Fruit fly (Drosophila melanogaster) whole organism, embryonic: Measurements from ENCODE around the gene CstF50.
A peak's percentile ranks its signal among the peaks of the same experiment; 100 is the strongest.

Source experiments
- Blimp-1 ChIP-seq: fragments of 200-800 bp; sonication (Bioruptor generic); optimal IDR thresholded peaks from 3 replicates; lab custom pipeline; 2018; ENCODE audit warnings: missing biosample characterization, missing genetic modification characterization, mild to moderate bottlenecking, moderate library complexity, missing genetic modification reagents
- CG10274 ChIP-seq: fragments of 200-800 bp; sonication (Bioruptor generic); optimal IDR thresholded peaks from 3 replicates; lab custom pipeline; 2017; ENCODE audit warnings: missing biosample characterization, mild to moderate bottlenecking, missing genetic modification characterization
- CG10979 ChIP-seq: fragments of 200-800 bp; sonication (Bioruptor generic); optimal IDR thresholded peaks from 2 replicates; lab custom pipeline; 2018; ENCODE audit warnings: missing biosample characterization, mild to moderate bottlenecking, missing genetic modification characterization, moderate library complexity
- CG11504 ChIP-seq: fragments of 200-800 bp; sonication (Bioruptor generic); optimal IDR thresholded peaks from 3 replicates; lab custom pipeline; 2019; ENCODE audit warnings: missing biosample characterization, mild to moderate bottlenecking, missing genetic modification characterization, moderate library complexity
- CG12744 ChIP-seq: fragments of 200-800 bp; sonication (Bioruptor generic); optimal IDR thresholded peaks from 2 replicates; lab custom pipeline; 2016; ENCODE audit warnings: missing biosample characterization, missing genetic modification characterization
- CG13424 ChIP-seq: fragments of 200-800 bp; sonication (Bioruptor generic); optimal IDR thresholded peaks from 2 replicates; lab custom pipeline; 2019; ENCODE audit warnings: missing biosample characterization, mild to moderate bottlenecking, missing genetic modification characterization, moderate library complexity
- CG1603 ChIP-seq: fragments of 200-800 bp; sonication (Bioruptor generic); optimal IDR thresholded peaks from 2 replicates; lab custom pipeline; 2019; ENCODE audit warnings: missing biosample characterization, mild to moderate bottlenecking, missing genetic modification characterization, moderate library complexity
- CG16779 ChIP-seq: fragments of 200-800 bp; sonication (Bioruptor generic); IDR thresholded peaks from 2 replicates; pipeline ENCODE4 v1.3.6; 2022; ENCODE audit warnings: missing biosample characterization, missing genetic modification characterization
- CG17359 ChIP-seq: fragments of 200-800 bp; sonication (Bioruptor generic); optimal IDR thresholded peaks from 3 replicates; lab custom pipeline; 2018; ENCODE audit warnings: missing biosample characterization, mild to moderate bottlenecking, missing genetic modification characterization, moderate library complexity
- CG43689 ChIP-seq: fragments of 200-800 bp; sonication (Bioruptor generic); IDR thresholded peaks from 2 replicates; pipeline ENCODE4 v1.3.6; 2022; ENCODE audit warnings: missing biosample characterization, missing genetic modification characterization
- CG4617 ChIP-seq: fragments of 200-800 bp; sonication (Bioruptor generic); optimal IDR thresholded peaks from 3 replicates; lab custom pipeline; 2016; ENCODE audit warnings: missing biosample characterization, missing genetic modification characterization, borderline replicate concordance
- CG5953 ChIP-seq: fragments of 200-800 bp; sonication (Bioruptor generic); IDR thresholded peaks from 2 replicates; pipeline ENCODE4 v1.3.6; 2022; ENCODE audit warnings: missing biosample characterization, missing genetic modification characterization
- CG8944 ChIP-seq: fragments of 200-800 bp; sonication (Bioruptor generic); optimal IDR thresholded peaks from 3 replicates; lab custom pipeline; 2016; ENCODE audit warnings: missing biosample characterization, missing genetic modification characterization
- Dbx ChIP-seq: fragments of 200-800 bp; sonication (Bioruptor generic); IDR thresholded peaks from 3 replicates; pipeline ENCODE4 v1.3.6; 2022; ENCODE audit warnings: missing biosample characterization, missing genetic modification characterization
- Deaf1 ChIP-seq: fragments of 200-800 bp; optimal IDR thresholded peaks from 3 replicates; lab custom pipeline; 2019; ENCODE audit warnings: missing biosample characterization, mild to moderate bottlenecking, missing genetic modification characterization, moderate library complexity
- Doc2 ChIP-seq: fragments of 200-800 bp; sonication (Bioruptor generic); IDR thresholded peaks from 2 replicates; pipeline ENCODE4 v1.3.6; 2022; ENCODE audit warnings: missing biosample characterization, missing genetic modification characterization
- Dref ChIP-seq: fragments of 200-800 bp; sonication (Bioruptor generic); IDR thresholded peaks from 2 replicates; pipeline ENCODE4 v1.3.6; 2022; ENCODE audit warnings: missing biosample characterization, missing genetic modification characterization
- Drgx ChIP-seq: fragments of 200-800 bp; sonication (Bioruptor generic); IDR thresholded peaks from 2 replicates; pipeline ENCODE4 v1.3.6; 2022; ENCODE audit warnings: missing biosample characterization, missing genetic modification characterization
- ERR ChIP-seq: fragments of 200-800 bp; sonication (Bioruptor generic); optimal IDR thresholded peaks from 2 replicates; lab custom pipeline; 2016; ENCODE audit warnings: missing biosample characterization, missing genetic modification characterization
- Ets65A ChIP-seq: fragments of 200-800 bp; sonication (Bioruptor generic); peaks from one replicate; lab custom pipeline; 2016; ENCODE audit warnings: missing biosample characterization, missing genetic modification characterization
- Gsc ChIP-seq: fragments of 200-800 bp; sonication (Bioruptor generic); IDR thresholded peaks from 2 replicates; pipeline ENCODE4 v1.3.6; 2022; ENCODE audit warnings: missing biosample characterization, missing genetic modification characterization
- Hr3 ChIP-seq: fragments of 200-800 bp; sonication (Bioruptor generic); optimal IDR thresholded peaks from 3 replicates; lab custom pipeline; 2016; ENCODE audit warnings: missing biosample characterization, missing genetic modification characterization
- Lhr ChIP-seq: fragments of 200-800 bp; sonication (Bioruptor generic); optimal IDR thresholded peaks from 3 replicates; lab custom pipeline; 2017; ENCODE audit warnings: mild to moderate bottlenecking, missing biosample characterization, missing genetic modification reagents, missing genetic modification characterization
- NC2β ChIP-seq: fragments of 200-800 bp; sonication (Bioruptor generic); optimal IDR thresholded peaks from 2 replicates; lab custom pipeline; 2016; ENCODE audit warnings: missing biosample characterization, missing genetic modification characterization
- Rfx ChIP-seq: fragments of 200-800 bp; sonication (Bioruptor generic); IDR thresholded peaks from 2 replicates; pipeline ENCODE4 v1.3.6; 2022; ENCODE audit warnings: missing biosample characterization, missing genetic modification characterization
- Sox102F ChIP-seq: fragments of 200-800 bp; sonication (Bioruptor generic); optimal IDR thresholded peaks from 2 replicates; lab custom pipeline; 2018; ENCODE audit warnings: missing biosample characterization, mild to moderate bottlenecking, missing genetic modification characterization, moderate library complexity
- ash1 ChIP-seq: fragments of 200-800 bp; sonication (Bioruptor generic); optimal IDR thresholded peaks from 2 replicates; lab custom pipeline; 2018; ENCODE audit warnings: missing biosample characterization, mild to moderate bottlenecking, missing genetic modification characterization
- bcd ChIP-seq: fragments of 200-800 bp; sonication (Bioruptor generic); optimal IDR thresholded peaks from 2 replicates; lab custom pipeline; 2017; ENCODE audit warnings: missing biosample characterization, mild to moderate bottlenecking, missing genetic modification characterization
- btn ChIP-seq: fragments of 200-800 bp; sonication (Bioruptor generic); optimal IDR thresholded peaks from 2 replicates; lab custom pipeline; 2016; ENCODE audit warnings: missing biosample characterization, missing genetic modification characterization
- dmrt99B ChIP-seq: fragments of 200-800 bp; sonication (Bioruptor generic); optimal IDR thresholded peaks from 2 replicates; lab custom pipeline; 2018; ENCODE audit warnings: missing biosample characterization, mild to moderate bottlenecking, missing genetic modification characterization, moderate library complexity
- dysf ChIP-seq: fragments of 200-800 bp; sonication (Bioruptor generic); IDR thresholded peaks from 3 replicates; pipeline ENCODE4 v1.3.6; 2022; ENCODE audit warnings: missing biosample characterization, missing genetic modification characterization
- eyg ChIP-seq: fragments of 200-800 bp; sonication (Bioruptor generic); optimal IDR thresholded peaks from 3 replicates; lab custom pipeline; 2016; ENCODE audit warnings: missing biosample characterization, missing genetic modification characterization
- her ChIP-seq: fragments of 200-800 bp; sonication (Bioruptor generic); optimal IDR thresholded peaks from 2 replicates; lab custom pipeline; 2016; ENCODE audit warnings: missing biosample characterization, missing genetic modification characterization
- mam ChIP-seq: fragments of 200-800 bp; sonication (Bioruptor generic); optimal IDR thresholded peaks from 3 replicates; lab custom pipeline; 2016; ENCODE audit warnings: missing biosample characterization, missing genetic modification characterization
- nom ChIP-seq: fragments of 200-800 bp; sonication (Bioruptor generic); optimal IDR thresholded peaks from 2 replicates; lab custom pipeline; 2017; ENCODE audit warnings: missing biosample characterization, missing genetic modification characterization, mild to moderate bottlenecking, moderate library complexity, missing genetic modification reagents
- oc ChIP-seq: fragments of 200-800 bp; sonication (Bioruptor generic); optimal IDR thresholded peaks from 2 replicates; lab custom pipeline; 2018; ENCODE audit warnings: missing biosample characterization, mild to moderate bottlenecking, missing genetic modification characterization, moderate library complexity
- phol ChIP-seq: fragments of 200-800 bp; sonication (Bioruptor generic); optimal IDR thresholded peaks from 3 replicates; lab custom pipeline; 2018; ENCODE audit warnings: missing biosample characterization, mild to moderate bottlenecking, missing genetic modification characterization, moderate library complexity
- pros ChIP-seq: fragments of 200-800 bp; sonication (Bioruptor generic); optimal IDR thresholded peaks from 3 replicates; lab custom pipeline; 2019; ENCODE audit warnings: missing biosample characterization, mild to moderate bottlenecking, missing genetic modification characterization, moderate library complexity
- unpg ChIP-seq: fragments of 200-800 bp; sonication (Bioruptor generic); optimal IDR thresholded peaks from 3 replicates; lab custom pipeline; 2018; ENCODE audit warnings: missing biosample characterization, mild to moderate bottlenecking, missing genetic modification characterization, moderate library complexity
- z ChIP-seq: fragments of 200-800 bp; sonication (Bioruptor generic); IDR thresholded peaks from 3 replicates; pipeline ENCODE4 v1.3.6; 2022; ENCODE audit warnings: missing biosample characterization, missing genetic modification characterization

CstF50 gene

dm6 chr3R:31765145-31765544, 28.4 kb upstream of the CstF50 start:
- no peak for TF ChIP-seq Drgx (GFP tag; lab: Robert Waterston, UW)

dm6 chr3R:31764672-31765071, 27.9 kb upstream of the CstF50 start, which contains the start of gene CG2150:
TSS of gene CG2150 (minus strand) at chr3R:31764772.
- TF ChIP-seq CG5953 (GFP tag; lab: Robert Waterston, UW) (no peak), z (GFP tag; lab: Robert Waterston, UW) (peak; percentile 45; the same call in 1 of the 3 replicates), bcd (GFP tag; lab: Kevin White, UChicago) (no peak), CG8944 (GFP tag; lab: Kevin White, UChicago) (no peak), NC2β (GFP tag; lab: Kevin White, UChicago) (no peak), ash1 (GFP tag; lab: Kevin White, UChicago) (no peak), Deaf1 (tag; lab: Kevin White, UChicago) (peak; percentile 55), Hr3 (GFP tag; lab: Kevin White, UChicago) (no peak)
- TF ChIP-seq, all 482 proteins: peak for 2

dm6 chr3R:31762672-31763071, 25.9 kb upstream of the CstF50 start:
- TF ChIP-seq CG17359 (tag; lab: Kevin White, UChicago): peak; percentile 3
- TF ChIP-seq Drgx (GFP tag; lab: Robert Waterston, UW): peak; percentile 73
- TF ChIP-seq ERR (GFP tag; lab: Kevin White, UChicago): no peak
- TF ChIP-seq CG10979 (tag; lab: Kevin White, UChicago): peak; percentile 12
- TF ChIP-seq dmrt99B: peak; percentile 29
- TF ChIP-seq Sox102F (GFP tag; lab: Kevin White, UChicago): peak; percentile 7
- no peak for TF ChIP-seq CG13424 (tag; lab: Kevin White, UChicago)
- TF ChIP-seq Lhr (GFP tag; lab: Kevin White, UChicago): no peak
- TF ChIP-seq btn: no peak
- TF ChIP-seq Blimp-1: peak; percentile 45
- TF ChIP-seq CG10274: no peak
- no peak for TF ChIP-seq Dbx (GFP tag; lab: Robert Waterston, UW)
- peak; percentile 38 for TF ChIP-seq Ets65A (GFP tag; lab: Kevin White, UChicago)
- TF ChIP-seq phol: peak; percentile 5
- TF ChIP-seq CG1603 (tag; lab: Kevin White, UChicago): peak; percentile 30
- TF ChIP-seq nom (GFP tag; lab: Kevin White, UChicago): peak; percentile 40
- no peak for TF ChIP-seq CG12744 (GFP tag; lab: Kevin White, UChicago)
- no peak for TF ChIP-seq eyg (GFP tag; lab: Kevin White, UChicago)
- no peak for TF ChIP-seq her
- no peak for TF ChIP-seq mam (GFP tag; lab: Kevin White, UChicago)
- no peak for TF ChIP-seq CG16779
- TF ChIP-seq oc (tag; lab: Kevin White, UChicago): no peak
- TF ChIP-seq Gsc (GFP tag; lab: Robert Waterston, UW): no peak
- no peak for TF ChIP-seq CG4617
- TF ChIP-seq CG11504 (tag; lab: Kevin White, UChicago): peak; percentile 25
- no peak for TF ChIP-seq pros (GFP tag; lab: Kevin White, UChicago)
- 0 out of 3 replicates have a peak, but pooled peaks have one; percentile 30 for TF ChIP-seq dysf (GFP tag; lab: Robert Waterston, UW)
- no peak for TF ChIP-seq Doc2 (GFP tag; lab: Robert Waterston, UW)
- no peak; the same call in 1 of the 2 replicates for TF ChIP-seq Dref (GFP tag; lab: Robert Waterston, UW)
- TF ChIP-seq unpg (GFP tag; lab: Kevin White, UChicago): no peak
- no peak for TF ChIP-seq CG43689
- TF ChIP-seq Rfx (GFP tag; lab: Robert Waterston, UW): no peak
